Fruit fly (Drosophila melanogaster) whole organism, embryonic: ENCODE data around the gene Hrd3.

Experiments used
- BEAF-32 ChIP-seq: fragments of 200-800 bp; sonication (Bioruptor generic); optimal IDR thresholded peaks from 3 replicates; lab custom pipeline; 2017; ENCODE audit warnings: missing biosample characterization, missing genetic modification characterization, mild to moderate bottlenecking, moderate library complexity, missing genetic modification reagents
- Blimp-1 ChIP-seq: fragments of 200-800 bp; sonication (Bioruptor generic); optimal IDR thresholded peaks from 3 replicates; lab custom pipeline; 2018; ENCODE audit warnings: missing biosample characterization, missing genetic modification characterization, mild to moderate bottlenecking, moderate library complexity, missing genetic modification reagents
- CG10366 ChIP-seq: fragments of 200-800 bp; sonication (Bioruptor generic); IDR thresholded peaks from 2 replicates; pipeline ENCODE4 v1.3.6; 2022; ENCODE audit warnings: missing biosample characterization, missing genetic modification characterization
- CG10565 ChIP-seq: fragments of 200-800 bp; sonication (Bioruptor generic); optimal IDR thresholded peaks from 3 replicates; lab custom pipeline; 2016; ENCODE audit warnings: missing biosample characterization, mild to moderate bottlenecking, missing genetic modification characterization
- CG11247 ChIP-seq: fragments of 200-800 bp; sonication (Bioruptor generic); IDR thresholded peaks from 2 replicates; pipeline ENCODE4 v1.3.6; 2022; ENCODE audit warnings: missing biosample characterization, missing genetic modification characterization
- CG13296 ChIP-seq: fragments of 200-800 bp; sonication (Bioruptor generic); optimal IDR thresholded peaks from 3 replicates; lab custom pipeline; 2018; ENCODE audit warnings: missing biosample characterization, mild to moderate bottlenecking, missing genetic modification characterization
- CG13775 ChIP-seq: fragments of 200-800 bp; sonication (Bioruptor generic); optimal IDR thresholded peaks from 3 replicates; lab custom pipeline; 2017; ENCODE audit warnings: missing biosample characterization, mild to moderate bottlenecking, missing genetic modification characterization
- CG1603 ChIP-seq: fragments of 200-800 bp; sonication (Bioruptor generic); optimal IDR thresholded peaks from 2 replicates; lab custom pipeline; 2019; ENCODE audit warnings: missing biosample characterization, mild to moderate bottlenecking, missing genetic modification characterization, moderate library complexity
- CG1647 ChIP-seq: fragments of 200-800 bp; sonication (Bioruptor generic); optimal IDR thresholded peaks from 3 replicates; lab custom pipeline; 2016; ENCODE audit warnings: missing biosample characterization, missing genetic modification characterization
- CG2129 ChIP-seq: fragments of 200-800 bp; sonication (Bioruptor generic); IDR thresholded peaks from 2 replicates; pipeline ENCODE4 v1.3.6; 2022; ENCODE audit warnings: missing biosample characterization, missing genetic modification characterization; ENCODE audit not compliant: partially characterized antibody
- CG2889 ChIP-seq: fragments of 200-800 bp; sonication (Bioruptor generic); IDR thresholded peaks from 3 replicates; pipeline ENCODE4 v1.3.6; 2022; ENCODE audit warnings: missing biosample characterization, missing genetic modification characterization
- CG33213 ChIP-seq: fragments of 200-800 bp; sonication (Bioruptor generic); optimal IDR thresholded peaks from 3 replicates; lab custom pipeline; 2016; ENCODE audit warnings: missing biosample characterization, missing genetic modification characterization
- CG34422 ChIP-seq: fragments of 200-800 bp; sonication (Bioruptor generic); IDR thresholded peaks from 3 replicates; pipeline ENCODE4 v1.3.6; 2022; ENCODE audit warnings: missing biosample characterization, missing genetic modification characterization
- CG4360 ChIP-seq: fragments of 200-800 bp; sonication (Bioruptor generic); IDR thresholded peaks from 2 replicates; pipeline ENCODE4 v1.3.6; 2022; ENCODE audit warnings: missing biosample characterization, missing genetic modification characterization
- CG43689 ChIP-seq: fragments of 200-800 bp; sonication (Bioruptor generic); IDR thresholded peaks from 2 replicates; pipeline ENCODE4 v1.3.6; 2022; ENCODE audit warnings: missing biosample characterization, missing genetic modification characterization
- CG4424 ChIP-seq: fragments of 200-800 bp; sonication (Bioruptor generic); optimal IDR thresholded peaks from 3 replicates; lab custom pipeline; 2016; ENCODE audit warnings: missing biosample characterization, missing genetic modification characterization
- CG6765 ChIP-seq: fragments of 200-800 bp; sonication (Bioruptor generic); optimal IDR thresholded peaks from 3 replicates; lab custom pipeline; 2017; ENCODE audit warnings: missing biosample characterization, mild to moderate bottlenecking, missing genetic modification characterization
- CG8478 ChIP-seq: fragments of >200 bp; optimal IDR thresholded peaks from 2 replicates; lab custom pipeline; 2018
- CG8924 ChIP-seq: fragments of 200-800 bp; optimal IDR thresholded peaks from 3 replicates; lab custom pipeline; 2019; ENCODE audit warnings: missing biosample characterization, mild to moderate bottlenecking, missing genetic modification characterization, moderate library complexity
- CG9932 ChIP-seq: fragments of 200-800 bp; sonication (Bioruptor generic); IDR thresholded peaks from 2 replicates; pipeline ENCODE4 v1.3.6; 2022; ENCODE audit warnings: missing biosample characterization, missing genetic modification characterization
- D19A ChIP-seq: fragments of 200-800 bp; optimal IDR thresholded peaks from 3 replicates; lab custom pipeline; 2019; ENCODE audit warnings: missing biosample characterization, mild to moderate bottlenecking, missing genetic modification characterization, moderate library complexity
- Eip74EF ChIP-seq, 2 experiments: fragments of 200-800 bp in 1 of 2; fragments of >200 bp in 1 of 2; sonication (Bioruptor generic) in 1 of 2; optimal IDR thresholded peaks; 2 replicates each; lab custom pipeline; 2017 to 2019; ENCODE audit warnings: missing biosample characterization in 2 of 2, missing genetic modification characterization in 2 of 2, mild to moderate bottlenecking in 1 of 2, moderate library complexity in 1 of 2
- HLH3B ChIP-seq: fragments of 200-800 bp; sonication (Bioruptor generic); IDR thresholded peaks from 2 replicates; pipeline ENCODE4 v1.3.6; 2022; ENCODE audit warnings: missing biosample characterization, missing genetic modification characterization
- HmgZ ChIP-seq: fragments of 200-800 bp; sonication (Bioruptor generic); optimal IDR thresholded peaks from 2 replicates; lab custom pipeline; 2018; ENCODE audit warnings: missing biosample characterization, mild to moderate bottlenecking, missing genetic modification characterization
- Hmr ChIP-seq: fragments of 200-800 bp; sonication (Bioruptor generic); optimal IDR thresholded peaks from 3 replicates; lab custom pipeline; 2017; ENCODE audit warnings: mild to moderate bottlenecking, missing biosample characterization, missing genetic modification reagents, missing genetic modification characterization
- Rx ChIP-seq: fragments of 200-800 bp; sonication (Bioruptor generic); IDR thresholded peaks from 2 replicates; pipeline ENCODE4 v1.3.6; 2022; ENCODE audit warnings: missing biosample characterization, missing genetic modification characterization
- Six4 ChIP-seq: fragments of 200-800 bp; sonication (Bioruptor generic); optimal IDR thresholded peaks from 2 replicates; lab custom pipeline; 2016; ENCODE audit warnings: missing biosample characterization, missing genetic modification characterization
- Xrp1 ChIP-seq: fragments of 200-800 bp; sonication (Bioruptor generic); IDR thresholded peaks from 2 replicates; pipeline ENCODE4 v1.3.6; 2022; ENCODE audit warnings: missing biosample characterization, missing genetic modification characterization
- aop ChIP-seq: fragments of 200-800 bp; sonication (Bioruptor generic); IDR thresholded peaks from 2 replicates; pipeline ENCODE4 v1.3.6; 2022; ENCODE audit warnings: missing biosample characterization, missing genetic modification characterization
- ara ChIP-seq: fragments of 200-800 bp; sonication (Bioruptor generic); IDR thresholded peaks from 2 replicates; pipeline ENCODE4 v1.3.6; 2022; ENCODE audit warnings: missing biosample characterization, missing genetic modification characterization
- ase ChIP-seq: fragments of 200-800 bp; sonication (Bioruptor generic); IDR thresholded peaks from 3 replicates; pipeline ENCODE4 v1.3.6; 2022; ENCODE audit warnings: missing biosample characterization, missing genetic modification characterization
- chif ChIP-seq, 2 experiments: fragments of 200-800 bp; sonication (Bioruptor generic); optimal IDR thresholded peaks; 3 replicates each; lab custom pipeline; 2016; ENCODE audit warnings: missing biosample characterization in 2 of 2, missing genetic modification characterization in 2 of 2
- dpn ChIP-seq, 2 experiments: fragments of 200-800 bp; sonication (Bioruptor generic); optimal IDR thresholded peaks; 3 replicates each; lab custom pipeline; 2016; ENCODE audit warnings: missing biosample characterization in 2 of 2, missing genetic modification characterization in 2 of 2
- dysf ChIP-seq: fragments of 200-800 bp; sonication (Bioruptor generic); IDR thresholded peaks from 3 replicates; pipeline ENCODE4 v1.3.6; 2022; ENCODE audit warnings: missing biosample characterization, missing genetic modification characterization
- grn ChIP-seq: fragments of 200-800 bp; sonication (Bioruptor generic); optimal IDR thresholded peaks from 3 replicates; lab custom pipeline; 2017; ENCODE audit warnings: missing biosample characterization, missing genetic modification characterization
- gsb ChIP-seq: fragments of 200-800 bp; sonication (Bioruptor generic); IDR thresholded peaks from 2 replicates; pipeline ENCODE4 v1.3.6; 2022; ENCODE audit warnings: missing biosample characterization, missing genetic modification characterization
- gsb-n ChIP-seq: fragments of 200-800 bp; sonication (Bioruptor generic); optimal IDR thresholded peaks from 3 replicates; lab custom pipeline; 2018; ENCODE audit warnings: missing biosample characterization, mild to moderate bottlenecking, missing genetic modification characterization
- gt ChIP-seq: fragments of 200-800 bp; sonication (Bioruptor generic); IDR thresholded peaks from 2 replicates; pipeline ENCODE4 v1.3.6; 2022; ENCODE audit warnings: missing biosample characterization, missing genetic modification characterization
- hb ChIP-seq: fragments of 200-800 bp; sonication (Bioruptor generic); IDR thresholded peaks from 3 replicates; pipeline ENCODE4 v1.3.6; 2022; ENCODE audit warnings: missing biosample characterization, missing genetic modification characterization; ENCODE audit not compliant: partially characterized antibody
- ken ChIP-seq: fragments of 200-800 bp; sonication (Bioruptor generic); IDR thresholded peaks from 3 replicates; pipeline ENCODE4 v1.3.6; 2022; ENCODE audit warnings: missing biosample characterization, missing genetic modification characterization
- lov ChIP-seq, 2 experiments: fragments of 200-800 bp in 1 of 2; fragments of >200 bp in 1 of 2; sonication (Bioruptor generic) in 1 of 2; IDR thresholded peaks in 1 of 2; optimal IDR thresholded peaks in 1 of 2; 2 replicates in 1 of 2; 3 replicates in 1 of 2; pipeline versions ENCODE4 v1.3.6 to Lab custom; 2017 to 2022; ENCODE audit warnings: missing biosample characterization in 1 of 2, missing genetic modification characterization in 1 of 2
- nmo ChIP-seq: fragments of 200-800 bp; sonication (Bioruptor generic); optimal IDR thresholded peaks from 2 replicates; lab custom pipeline; 2018; ENCODE audit warnings: missing biosample characterization, mild to moderate bottlenecking, missing genetic modification characterization, moderate library complexity
- p53 ChIP-seq: fragments of 200-800 bp; sonication (Bioruptor generic); optimal IDR thresholded peaks from 2 replicates; lab custom pipeline; 2016; ENCODE audit warnings: missing biosample characterization, missing genetic modification characterization
- pan ChIP-seq, 4 experiments: fragments of >200 bp in 3 of 4; fragments of 200-800 bp in 1 of 4; sonication (Bioruptor generic) in 1 of 4; optimal IDR thresholded peaks in 3 of 4; IDR thresholded peaks in 1 of 4; 2 replicates each; pipeline versions ENCODE4 v1.3.6 to Lab custom; 2017 to 2022; ENCODE audit warnings: missing biosample characterization in 2 of 4, missing genetic modification characterization in 2 of 4, mixed read lengths in 1 of 4
- pum ChIP-seq: fragments of 200-800 bp; sonication (Bioruptor generic); optimal IDR thresholded peaks from 2 replicates; lab custom pipeline; 2016; ENCODE audit warnings: missing biosample characterization, missing genetic modification characterization
- scrt ChIP-seq: fragments of 200-800 bp; sonication (Bioruptor generic); optimal IDR thresholded peaks from 2 replicates; lab custom pipeline; 2018; ENCODE audit warnings: missing biosample characterization, mild to moderate bottlenecking, missing genetic modification characterization, moderate library complexity
- sim ChIP-seq: fragments of 200-800 bp; sonication (Bioruptor generic); IDR thresholded peaks from 2 replicates; pipeline ENCODE4 v1.3.6; 2022; ENCODE audit warnings: missing biosample characterization, missing genetic modification characterization
- sug ChIP-seq: fragments of 200-800 bp; optimal IDR thresholded peaks from 2 replicates; lab custom pipeline; 2019; ENCODE audit warnings: missing biosample characterization, mild to moderate bottlenecking, missing genetic modification characterization, moderate library complexity
- tna ChIP-seq: fragments of 200-800 bp; sonication (Bioruptor generic); IDR thresholded peaks from 2 replicates; pipeline ENCODE4 v1.3.6; 2022; ENCODE audit warnings: missing biosample characterization, missing genetic modification characterization; ENCODE audit not compliant: partially characterized antibody

The Hrd3 gene

DNA sequence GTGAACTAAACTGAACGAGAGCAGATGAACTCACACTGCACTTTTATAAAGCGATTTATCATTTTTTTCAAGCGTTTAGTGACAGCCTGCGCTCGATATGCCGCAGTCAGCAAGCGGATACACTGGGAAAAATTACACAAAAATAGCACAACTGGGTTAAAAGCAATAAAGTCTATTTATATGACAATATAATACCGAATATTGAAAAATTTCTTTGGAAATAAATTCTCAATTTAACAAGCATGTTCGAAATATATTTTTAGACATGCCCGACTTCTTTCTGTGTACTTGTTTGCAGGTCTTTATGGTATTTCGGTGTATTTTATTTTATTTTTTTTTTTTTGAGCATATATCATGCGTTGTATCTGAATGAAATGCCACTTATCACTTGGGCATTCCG is 44.5 kb downstream of the Hrd3 start:
- no peak for TF ChIP-seq sim (GFP tag; lab: Robert Waterston, UW)
- 0 out of 3 replicates have a peak, but pooled peaks have one; percentile 46 for TF ChIP-seq ase (GFP tag; lab: Robert Waterston, UW)
- peak; percentile 39 for TF ChIP-seq CG4424 (GFP tag; lab: Kevin White, UChicago)
- peak; percentile 72 for TF ChIP-seq Xrp1 (GFP tag; lab: Robert Waterston, UW)
- peak; percentile 82 for TF ChIP-seq CG1603 (tag; lab: Kevin White, UChicago)
- TF ChIP-seq ara (GFP tag; lab: Robert Waterston, UW): peak; percentile 75
- TF ChIP-seq gsb (GFP tag; lab: Robert Waterston, UW): no peak
- TF ChIP-seq gt (GFP tag; lab: Robert Waterston, UW): 0 out of 2 replicates have a peak, but pooled peaks have one; percentile 21
- TF ChIP-seq CG8924 (tag; lab: Kevin White, UChicago): peak; percentile 31
- no peak for TF ChIP-seq CG8478
- peak; percentile 69 for TF ChIP-seq gsb-n
- peak; percentile 14 for TF ChIP-seq scrt
- TF ChIP-seq aop: 0 out of 2 replicates have a peak, but pooled peaks have one; percentile 13
- TF ChIP-seq lov (optimal IDR thresholded peaks at IDR 0.05; lab: Kevin White, UChicago): no peak
- peak; percentile 69; the same call in 1 of the 3 replicates for TF ChIP-seq lov (GFP tag; IDR thresholded peaks at IDR 0.05; lab: Robert Waterston, UW)
- peak; percentile 5 for TF ChIP-seq sug (tag; lab: Kevin White, UChicago)
- peak; percentile 75; the same call in 2 of the 3 replicates for TF ChIP-seq ken (GFP tag; lab: Robert Waterston, UW)
- peak; percentile 11 for TF ChIP-seq CG13296 (GFP tag; lab: Kevin White, UChicago)
- TF ChIP-seq D19A (tag; lab: Kevin White, UChicago): peak; percentile 59
- TF ChIP-seq hb (GFP tag; lab: Robert Waterston, UW): no peak
- peak; percentile 12 for TF ChIP-seq CG1647
- TF ChIP-seq CG11247: no peak
- peak; percentile 47 to 65 for TF ChIP-seq dpn (GFP tag; optimal IDR thresholded peaks at IDR 0.05; lab: Kevin White, UChicago)
- peak; percentile 9; the same call in 1 of the 2 replicates for TF ChIP-seq HLH3B (GFP tag; lab: Robert Waterston, UW)
- TF ChIP-seq CG43689 (GFP tag; lab: Robert Waterston, UW): peak; percentile 27; the same call in 1 of the 2 replicates
- TF ChIP-seq CG4360 (GFP tag; lab: Robert Waterston, UW): peak; percentile 28; the same call in 1 of the 2 replicates
- no peak for TF ChIP-seq CG2129 (GFP tag; lab: Robert Waterston, UW)
- TF ChIP-seq CG2889 (GFP tag; lab: Robert Waterston, UW): peak; percentile 59; the same call in 1 of the 3 replicates
- peak; percentile 46 for TF ChIP-seq CG13775 (GFP tag; lab: Kevin White, UChicago)
- peak; percentile 75 to 80 for TF ChIP-seq chif (GFP tag; optimal IDR thresholded peaks at IDR 0.05; lab: Kevin White, UChicago)
- TF ChIP-seq CG33213 (GFP tag; lab: Kevin White, UChicago): peak; percentile 30
- TF ChIP-seq BEAF-32: no peak
- TF ChIP-seq CG6765 (GFP tag; lab: Kevin White, UChicago): no peak
- no peak for TF ChIP-seq p53 (GFP tag; lab: Kevin White, UChicago)
- TF ChIP-seq Eip74EF (GFP tag; optimal IDR thresholded peaks at IDR 0.05; lab: Kevin White, UChicago): peak in 1 of 2 experiments; percentile 48
- TF ChIP-seq CG34422 (GFP tag; lab: Robert Waterston, UW): peak; percentile 60
- peak; percentile 1 for TF ChIP-seq Hmr
- no peak for TF ChIP-seq HmgZ (tag; lab: Kevin White, UChicago)
- TF ChIP-seq CG9932: no peak
- no peak for TF ChIP-seq CG10565 (GFP tag; lab: Kevin White, UChicago)
- TF ChIP-seq CG10366 (GFP tag; lab: Robert Waterston, UW): peak; percentile 58
- no peak for TF ChIP-seq grn (GFP tag; lab: Kevin White, UChicago)
- peak; percentile 69 for TF ChIP-seq Blimp-1 (GFP tag; lab: Kevin White, UChicago)
- TF ChIP-seq pum (GFP tag; lab: Kevin White, UChicago): peak; percentile 65
- TF ChIP-seq nmo: peak; percentile 78
- peak; percentile 40 for TF ChIP-seq Six4 (GFP tag; lab: Kevin White, UChicago)
- no peak for TF ChIP-seq tna (GFP tag; lab: Robert Waterston, UW)
- no peak for TF ChIP-seq pan (optimal IDR thresholded peaks at IDR 0.05; lab: Kevin White, UChicago)
- peak in 1 of 2 experiments; percentile 64 for TF ChIP-seq pan (GFP tag; optimal IDR thresholded peaks at IDR 0.05 in 1 of 2, IDR thresholded peaks at IDR 0.05 in 1 of 2)
- peak; percentile 59; the same call in 1 of the 3 replicates for TF ChIP-seq dysf (GFP tag; lab: Robert Waterston, UW)
- TF ChIP-seq Rx (GFP tag; lab: Robert Waterston, UW): 0 out of 2 replicates have a peak, but pooled peaks have one; percentile 13
